Worm (Caenorhabditis elegans): ENCODE measurements around the gene msp-51.

ce11 chrIV:5317106-5317505 is 22.0 kb upstream of the msp-51 start:
- TF ChIP-seq ztf-11 (tag; optimal IDR thresholded peaks at IDR 0.05) (no peak), saeg-2 (GFP tag; IDR thresholded peaks at IDR 0.05) (no peak)
